Worm (Caenorhabditis elegans): ENCODE results near the gene F14D7.18.

Gene F14D7.18

DNA sequence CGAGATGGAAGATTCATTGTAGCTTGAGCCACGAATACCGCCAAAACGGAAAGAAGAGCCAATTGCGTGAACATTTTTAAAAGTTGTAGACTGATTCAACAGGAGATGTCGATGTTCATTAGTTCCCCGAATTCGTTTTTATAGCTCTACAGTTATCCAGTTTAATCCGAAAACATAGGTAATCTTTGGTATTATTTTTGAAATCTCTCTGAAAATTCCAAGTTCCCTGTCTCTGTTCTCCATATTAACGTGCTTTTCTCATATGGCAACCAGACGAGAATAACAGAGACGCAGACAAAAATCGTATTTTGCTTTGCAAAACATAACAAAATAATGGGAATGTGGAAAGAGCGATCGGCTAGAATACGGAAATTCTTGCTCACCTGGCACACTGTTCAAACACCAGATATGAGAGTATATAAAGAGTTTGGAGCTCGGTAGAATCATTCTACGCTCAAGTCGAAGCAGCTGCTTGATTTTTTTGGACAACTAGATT lies 9.1 kb upstream of the F14D7.18 start, which contains the start of the genes spig-3 and F14D7.12:
spig-3 (minus strand) TSS at position 101 of the 496 bp plus-strand sequence.
F14D7.12 (plus strand) TSS at position 446 of the 496 bp plus-strand sequence.
- TF ChIP-seq unc-120 (tag; optimal IDR thresholded peaks at IDR 0.05; ENCODE audit: poor library complexity, severe bottlenecking), result no peak

DNA sequence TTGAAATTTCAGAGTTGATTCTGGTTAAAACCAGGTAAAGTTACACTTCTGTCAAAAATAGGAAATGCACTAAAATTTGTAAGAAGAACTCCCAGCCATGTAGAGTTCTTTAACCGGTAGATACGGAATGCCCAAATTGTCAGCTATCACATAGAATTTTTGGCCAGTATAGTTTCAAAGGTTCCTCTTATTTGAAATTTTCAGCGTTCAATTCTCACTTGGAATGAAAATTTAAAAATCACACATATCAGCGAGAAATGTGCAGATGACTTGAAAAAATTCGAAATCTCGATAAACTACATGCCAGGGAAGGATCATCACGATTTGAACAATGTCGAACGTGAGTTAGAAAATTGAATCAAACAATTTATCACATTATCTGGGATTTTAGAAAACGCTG lies 6.0 kb upstream of the F14D7.18 start, which contains the start of gene F14D7.3:
F14D7.3 (plus strand) TSS at position 301 of the 400 bp plus-strand sequence.
- TF ChIP-seq ztf-11 (tag; optimal IDR thresholded peaks at IDR 0.05), result no peak
- no peak for TF ChIP-seq ceh-39 (tag; optimal IDR thresholded peaks at IDR 0.05)
- no peak for TF ChIP-seq unc-62 (GFP tag; optimal IDR thresholded peaks at IDR 0.05)
- no peak for TF ChIP-seq elt-3 (tag; optimal IDR thresholded peaks at IDR 0.05)
- no peak for TF ChIP-seq flh-1 (GFP tag; optimal IDR thresholded peaks at IDR 0.05)
- no peak for TF ChIP-seq lsy-2 (tag; optimal IDR thresholded peaks at IDR 0.05)
- no peak for TF ChIP-seq elt-1 (tag; optimal IDR thresholded peaks at IDR 0.05; ENCODE audit: borderline replicate concordance, insufficient read depth)
- no peak for TF ChIP-seq lin-32 (GFP tag; optimal IDR thresholded peaks at IDR 0.05)
- no peak for TF ChIP-seq unc-120 (tag; optimal IDR thresholded peaks at IDR 0.05; ENCODE audit: poor library complexity, severe bottlenecking)

- TF ChIP-seq lsy-2 (tag; optimal IDR thresholded peaks at IDR 0.05), result no peak
- no peak for TF ChIP-seq bed-3 (GFP tag; optimal IDR thresholded peaks at IDR 0.05)
These were observed 3.9 kb upstream of the F14D7.18 start, which contains the start of gene F14D7.9 for ce11 chrV:14294396-14294795. F14D7.9 (plus strand) TSS chrV:14294696.

ce11 chrV:14293667-14294194 lies 3.2 kb upstream of the F14D7.18 start, which contains the start of gene F14D7.2:
F14D7.2 (minus strand) TSS chrV:14293717.
- no peak for TF ChIP-seq tbx-8 (GFP tag; optimal IDR thresholded peaks at IDR 0.05)
- no peak for TF ChIP-seq ham-2 (GFP tag; optimal IDR thresholded peaks at IDR 0.05)
- no peak for TF ChIP-seq sptf-1 (tag; optimal IDR thresholded peaks at IDR 0.05)
- TF ChIP-seq snpc-4 (tag; optimal IDR thresholded peaks at IDR 0.05), result no peak
- no peak for TF ChIP-seq M03D4.4 (tag; optimal IDR thresholded peaks at IDR 0.05)
- TF ChIP-seq elt-1 (tag; optimal IDR thresholded peaks at IDR 0.05; ENCODE audit: borderline replicate concordance, insufficient read depth), result no peak
- TF ChIP-seq unc-62 (GFP tag; optimal IDR thresholded peaks at IDR 0.05), result no peak
- no peak for TF ChIP-seq blmp-1 (tag; optimal IDR thresholded peaks at IDR 0.05)
- no peak for TF ChIP-seq ceh-83 (GFP tag; optimal IDR thresholded peaks at IDR 0.05)
- no peak for TF ChIP-seq ceh-43 (GFP tag; optimal IDR thresholded peaks at IDR 0.05)
- no peak for TF ChIP-seq hlh-1 (tag; optimal IDR thresholded peaks at IDR 0.05)
- TF ChIP-seq mab-5 (tag; optimal IDR thresholded peaks at IDR 0.05), result no peak

ce11 chrV:14289363-14289762 lies 1.2 kb downstream of the F14D7.18 start, which contains the start of gene F14D7.1:
F14D7.1 (minus strand) TSS chrV:14289463.
- no peak for TF ChIP-seq ham-2 (GFP tag; optimal IDR thresholded peaks at IDR 0.05)
- no peak for TF ChIP-seq lsy-2 (tag; optimal IDR thresholded peaks at IDR 0.05)
- no peak for TF ChIP-seq lin-32 (GFP tag; optimal IDR thresholded peaks at IDR 0.05)
- no peak for TF ChIP-seq ceh-83 (GFP tag; optimal IDR thresholded peaks at IDR 0.05)
- TF ChIP-seq unc-120 (tag; optimal IDR thresholded peaks at IDR 0.05; ENCODE audit: poor library complexity, severe bottlenecking), result no peak
- TF ChIP-seq elt-3 (tag; optimal IDR thresholded peaks at IDR 0.05), result no peak
- no peak for TF ChIP-seq unc-62 (GFP tag; optimal IDR thresholded peaks at IDR 0.05)
- no peak for TF ChIP-seq ces-1 (GFP tag; optimal IDR thresholded peaks at IDR 0.05)

DNA sequence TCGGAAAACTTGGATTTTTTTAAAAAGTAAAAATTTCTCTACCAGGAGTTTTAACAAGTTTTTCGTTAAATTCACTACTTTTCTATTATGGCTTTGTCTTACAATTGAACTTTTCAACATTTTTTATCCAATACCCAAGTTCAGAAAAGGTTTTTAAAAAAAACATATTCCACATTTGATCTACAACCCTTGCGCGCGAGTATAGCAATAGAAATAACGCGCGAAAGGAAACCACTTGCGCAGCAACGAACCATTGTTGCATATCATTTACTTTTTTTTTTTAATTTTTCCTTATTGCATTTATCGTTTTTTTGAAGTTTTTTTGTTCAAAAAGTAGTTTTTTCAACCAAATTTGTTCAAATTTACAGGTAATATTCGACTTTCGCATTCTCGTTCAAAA lies 4.7 kb downstream of the F14D7.18 start, which contains the start of gene F40G12.11:
F40G12.11 (plus strand) TSS at position 369 of the 400 bp plus-strand sequence.
- TF ChIP-seq mls-2 (tag; optimal IDR thresholded peaks at IDR 0.05) (no peak), unc-120 (tag; optimal IDR thresholded peaks at IDR 0.05; ENCODE audit: poor library complexity, severe bottlenecking) (no peak), cnd-1 (tag; optimal IDR thresholded peaks at IDR 0.05) (no peak), snpc-4 (tag; optimal IDR thresholded peaks at IDR 0.05) (no peak), ceh-83 (GFP tag; optimal IDR thresholded peaks at IDR 0.05) (no peak), sem-2 (GFP tag; optimal IDR thresholded peaks at IDR 0.05) (no peak), pha-4 (tag; optimal IDR thresholded peaks at IDR 0.05) (no peak), mab-5 (tag; optimal IDR thresholded peaks at IDR 0.05) (no peak), M03D4.4 (tag; optimal IDR thresholded peaks at IDR 0.05) (no peak), unc-39 (tag; optimal IDR thresholded peaks at IDR 0.05) (no peak), sptf-1 (tag; optimal IDR thresholded peaks at IDR 0.05) (no peak), zip-8 (tag; optimal IDR thresholded peaks at IDR 0.05) (no peak), nhr-12 (tag; optimal IDR thresholded peaks at IDR 0.05) (no peak), elt-1 (tag; optimal IDR thresholded peaks at IDR 0.05; ENCODE audit: borderline replicate concordance, insufficient read depth) (no peak), mep-1 (tag; optimal IDR thresholded peaks at IDR 0.05) (no peak), lsy-2 (tag; optimal IDR thresholded peaks at IDR 0.05) (no peak)

Measured in whole organism, mixed stage, embryonic.